Fruit fly (Drosophila melanogaster): ENCODE data around the gene CG32988.
A peak's percentile ranks its signal among the peaks of the same experiment; 100 is the strongest.

The CG32988 gene

dm6 chr2L:8864564-8864963 lies at the start of gene CG32988:
Gene CG32988, plus strand, starts transcription at chr2L:8864864.
- TF ChIP-seq kay (GFP tag; ENCODE audit: borderline replicate concordance) (no peak), CG12768 (GFP tag; optimal IDR thresholded peaks at IDR 0.05) (no peak), cnc (optimal IDR thresholded peaks at IDR 0.05) (no peak), CG7101 (tag; optimal IDR thresholded peaks at IDR 0.05) (no peak), Hr96 (GFP tag; optimal IDR thresholded peaks at IDR 0.05) (no peak), toe (GFP tag; optimal IDR thresholded peaks at IDR 0.05) (no peak), Crg-1 (GFP tag; optimal IDR thresholded peaks at IDR 0.05) (no peak), CG5204 (GFP tag; optimal IDR thresholded peaks at IDR 0.05) (no peak), Mnt (GFP tag; optimal IDR thresholded peaks at IDR 0.05) (no peak), CG11617 (GFP tag; optimal IDR thresholded peaks at IDR 0.05) (no peak), CG33017 (tag; optimal IDR thresholded peaks at IDR 0.05) (no peak), ovo (GFP tag; optimal IDR thresholded peaks at IDR 0.05) (no peak), CG14711 (tag; optimal IDR thresholded peaks at IDR 0.05) (no peak), tj (GFP tag; optimal IDR thresholded peaks at IDR 0.05) (no peak), CG1620 (GFP tag; optimal IDR thresholded peaks at IDR 0.05) (no peak), Clk (GFP tag; optimal IDR thresholded peaks at IDR 0.05) (no peak), bab1 (GFP tag; optimal IDR thresholded peaks at IDR 0.05) (no peak), cic (GFP tag; optimal IDR thresholded peaks at IDR 0.05) (no peak), pad (GFP tag; optimal IDR thresholded peaks at IDR 0.05) (no peak), CG7045 (GFP tag; optimal IDR thresholded peaks at IDR 0.05) (no peak)

dm6 chr2L:8817343-8817742 lies 47.3 kb upstream of the CG32988 start:
- TF ChIP-seq CG7045 (GFP tag; optimal IDR thresholded peaks at IDR 0.05) = no peak
- no peak for TF ChIP-seq CG5204 (GFP tag; optimal IDR thresholded peaks at IDR 0.05)
- no peak for TF ChIP-seq Mnt (GFP tag; optimal IDR thresholded peaks at IDR 0.05)
- TF ChIP-seq toe (GFP tag; optimal IDR thresholded peaks at IDR 0.05) = no peak
- no peak for TF ChIP-seq tj (GFP tag; optimal IDR thresholded peaks at IDR 0.05)
- TF ChIP-seq ovo (GFP tag; optimal IDR thresholded peaks at IDR 0.05) = no peak
- no peak for TF ChIP-seq CG11617 (GFP tag; optimal IDR thresholded peaks at IDR 0.05)
- TF ChIP-seq pad (GFP tag; optimal IDR thresholded peaks at IDR 0.05) = no peak
- TF ChIP-seq cic (GFP tag; optimal IDR thresholded peaks at IDR 0.05) = no peak

dm6 chr2L:8820539-8820938 lies 44.1 kb upstream of the CG32988 start:
- no peak for TF ChIP-seq kay (GFP tag; ENCODE audit: borderline replicate concordance)
- no peak for TF ChIP-seq pad (GFP tag; optimal IDR thresholded peaks at IDR 0.05)
- TF ChIP-seq CG7101 (tag; optimal IDR thresholded peaks at IDR 0.05) = no peak
- no peak for TF ChIP-seq tj (GFP tag; optimal IDR thresholded peaks at IDR 0.05)
- TF ChIP-seq toe (GFP tag; optimal IDR thresholded peaks at IDR 0.05) = no peak
- TF ChIP-seq Hr96 (GFP tag; optimal IDR thresholded peaks at IDR 0.05) = no peak
- no peak for TF ChIP-seq CG12768 (GFP tag; optimal IDR thresholded peaks at IDR 0.05)
- TF ChIP-seq CG5204 (GFP tag; optimal IDR thresholded peaks at IDR 0.05) = no peak
- no peak for TF ChIP-seq Clk (GFP tag; optimal IDR thresholded peaks at IDR 0.05)
- no peak for TF ChIP-seq ovo (GFP tag; optimal IDR thresholded peaks at IDR 0.05)
- no peak for TF ChIP-seq Crg-1 (GFP tag; optimal IDR thresholded peaks at IDR 0.05)
- no peak for TF ChIP-seq CG1620 (GFP tag; optimal IDR thresholded peaks at IDR 0.05)
- no peak for TF ChIP-seq CG7045 (GFP tag; optimal IDR thresholded peaks at IDR 0.05)
- TF ChIP-seq CG33017 (tag; optimal IDR thresholded peaks at IDR 0.05) = no peak
- TF ChIP-seq cnc (optimal IDR thresholded peaks at IDR 0.05) = no peak
- TF ChIP-seq CG11617 (GFP tag; optimal IDR thresholded peaks at IDR 0.05) = no peak
- TF ChIP-seq bab1 (GFP tag; optimal IDR thresholded peaks at IDR 0.05) = no peak
- no peak for TF ChIP-seq cic (GFP tag; optimal IDR thresholded peaks at IDR 0.05)

- TF ChIP-seq pad (GFP tag; optimal IDR thresholded peaks at IDR 0.05) (peak; percentile 11), CG1620 (GFP tag; optimal IDR thresholded peaks at IDR 0.05) (no peak)
These were observed 39.3 kb upstream of the CG32988 start, which contains the start of gene SoxN for dm6 chr2L:8825222-8825869. Gene SoxN, plus strand, starts transcription at chr2L:8825645.

dm6 chr2L:8828387-8828786 lies 36.3 kb upstream of the CG32988 start:
- TF ChIP-seq Clk (GFP tag; optimal IDR thresholded peaks at IDR 0.05) (no peak), CG7101 (tag; optimal IDR thresholded peaks at IDR 0.05) (no peak), CG33017 (tag; optimal IDR thresholded peaks at IDR 0.05) (no peak), CG7045 (GFP tag; optimal IDR thresholded peaks at IDR 0.05) (no peak), pad (GFP tag; optimal IDR thresholded peaks at IDR 0.05) (no peak), CG11617 (GFP tag; optimal IDR thresholded peaks at IDR 0.05) (no peak), Hr96 (GFP tag; optimal IDR thresholded peaks at IDR 0.05) (no peak), bab1 (GFP tag; optimal IDR thresholded peaks at IDR 0.05) (no peak)

- TF ChIP-seq kay (GFP tag; ENCODE audit: borderline replicate concordance) (no peak), Hr96 (GFP tag; optimal IDR thresholded peaks at IDR 0.05) (no peak), CG1620 (GFP tag; optimal IDR thresholded peaks at IDR 0.05) (no peak), bab1 (GFP tag; optimal IDR thresholded peaks at IDR 0.05) (no peak), Clk (GFP tag; optimal IDR thresholded peaks at IDR 0.05) (no peak), CG14711 (tag; optimal IDR thresholded peaks at IDR 0.05) (no peak), pad (GFP tag; optimal IDR thresholded peaks at IDR 0.05) (no peak), CG7101 (tag; optimal IDR thresholded peaks at IDR 0.05) (no peak), ovo (GFP tag; optimal IDR thresholded peaks at IDR 0.05) (no peak), CG7045 (GFP tag; optimal IDR thresholded peaks at IDR 0.05) (no peak), Crg-1 (GFP tag; optimal IDR thresholded peaks at IDR 0.05) (no peak), CG11617 (GFP tag; optimal IDR thresholded peaks at IDR 0.05) (no peak), CG12768 (GFP tag; optimal IDR thresholded peaks at IDR 0.05) (no peak), cnc (optimal IDR thresholded peaks at IDR 0.05) (no peak), toe (GFP tag; optimal IDR thresholded peaks at IDR 0.05) (no peak), CG5204 (GFP tag; optimal IDR thresholded peaks at IDR 0.05) (no peak)
These were observed 32.1 kb upstream of the CG32988 start for dm6 chr2L:8832386-8833210.

Data from whole organism, adult.